Worm (Caenorhabditis elegans) whole organism, midembryonic: ENCODE data around the gene F09D12.2.
A peak's percentile ranks its signal among the peaks of the same experiment; 100 is the strongest.
"Not testable (repeated sequence)": the region's sequence is repeated elsewhere in the genome, so short reads cannot be mapped to it uniquely, and the experiment has no call there.

Source experiments
- T22C8.4 ChIP-seq: fragments of 200-800 bp; sonication (Bioruptor generic); IDR thresholded peaks from 2 replicates; pipeline ENCODE4 v1.3.6; 2022; ENCODE audit warnings: missing genetic modification characterization, missing compliant biosample characterization
- cog-1 ChIP-seq: sonication (generic microtip); optimal IDR thresholded peaks from 2 replicates; lab custom pipeline; 2016; ENCODE audit warnings: missing genetic modification characterization, missing compliant biosample characterization
- flt-1 ChIP-seq: fragments of 200-800 bp; sonication (Bioruptor generic); IDR thresholded peaks from 2 replicates; pipeline ENCODE4 v1.3.6; 2022; ENCODE audit warnings: missing genetic modification characterization, missing compliant biosample characterization
- klf-2 ChIP-seq: fragments of 200-800 bp; sonication (Bioruptor generic); conservative IDR thresholded peaks from 2 replicates; pipeline ENCODE4 v1.3.6; 2022; ENCODE audit warnings: missing genetic modification reagents, missing genetic modification characterization, missing compliant biosample characterization
- med-1 ChIP-seq: sonication (generic microtip); optimal IDR thresholded peaks from 2 replicates; lab custom pipeline; 2017; ENCODE audit warnings: missing genetic modification characterization, mild to moderate bottlenecking, missing compliant biosample characterization, antibody characterized with exemption, missing genetic modification reagents; ENCODE audit not compliant: insufficient read depth
- ref-1 ChIP-seq: fragments of 200-800 bp; sonication (Bioruptor generic); conservative IDR thresholded peaks from 2 replicates; pipeline ENCODE4 v1.3.6; 2022; ENCODE audit warnings: missing genetic modification reagents, missing genetic modification characterization, missing compliant biosample characterization
- tab-1 ChIP-seq: fragments of 200-800 bp; sonication (Bioruptor generic); IDR thresholded peaks from 2 replicates; pipeline ENCODE4 v1.3.6; 2022; ENCODE audit warnings: missing genetic modification characterization, missing compliant biosample characterization
- ztf-23 ChIP-seq: fragments of 200-800 bp; sonication (Bioruptor generic); IDR thresholded peaks from 2 replicates; pipeline ENCODE4 v1.3.6; 2022; ENCODE audit warnings: missing genetic modification reagents, missing genetic modification characterization, missing compliant biosample characterization
- ztf-29 ChIP-seq: fragments of 200-800 bp; sonication (Bioruptor generic); IDR thresholded peaks from 2 replicates; pipeline ENCODE4 v1.3.6; 2022; ENCODE audit warnings: missing genetic modification reagents, missing genetic modification characterization, missing compliant biosample characterization

DNA sequence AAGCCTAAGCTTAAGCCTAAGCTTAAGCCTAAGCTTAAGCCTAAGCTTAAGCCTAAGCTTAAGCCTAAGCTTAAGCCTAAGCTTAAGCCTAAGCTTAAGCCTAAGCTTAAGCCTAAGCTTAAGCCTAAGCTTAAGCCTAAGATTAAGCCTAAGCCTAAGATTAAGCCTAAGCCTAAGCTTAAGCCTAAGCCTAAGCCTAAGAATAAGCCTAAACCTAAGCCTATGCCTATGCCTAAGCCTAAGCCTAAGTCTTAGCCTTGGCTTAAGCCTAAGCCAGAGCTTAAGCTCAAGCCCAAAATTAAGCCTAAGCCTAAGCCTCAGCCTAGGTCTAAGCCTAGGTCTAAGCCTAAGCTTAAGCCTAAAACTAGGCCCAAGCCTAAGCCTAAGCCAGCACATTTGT, 11.4 kb upstream of the F09D12.2 start:
- TF ChIP-seq flt-1 (GFP tag; lab: Robert Waterston, UW); tab-1; med-1 (GFP tag; lab: Kevin White, UChicago); T22C8.4 (GFP tag; lab: Robert Waterston, UW); ztf-23 (GFP tag; lab: Robert Waterston, UW); ref-1 (GFP tag; lab: Robert Waterston, UW); klf-2; cog-1 (tag; lab: Kevin White, UChicago): not testable (repeated sequence)
- TF ChIP-seq ztf-29 (GFP tag; lab: Robert Waterston, UW) = peak; percentile 75; the same call in 1 of the 2 replicates
